Fruit fly (Drosophila melanogaster): Measurements from ENCODE around the gene CG4461.
A peak's percentile ranks its signal among the peaks of the same experiment; 100 is the strongest.

The CG4461 gene

dm6 chr3L:9373374-9374004, 1.7 kb upstream of the CG4461 start:
- TF ChIP-seq pan (optimal IDR thresholded peaks at IDR 0.05): no peak
- peak; percentile 26 to 68 for TF ChIP-seq EcR (GFP tag; optimal IDR thresholded peaks at IDR 0.05)
- TF ChIP-seq Dll (optimal IDR thresholded peaks at IDR 0.05): no peak
- TF ChIP-seq usp (GFP tag; optimal IDR thresholded peaks at IDR 0.05): no peak

dm6 chr3L:9376573-9376972, 1.3 kb downstream of the CG4461 start:
- TF ChIP-seq psq (optimal IDR thresholded peaks at IDR 0.05) (no peak), CG8478 (optimal IDR thresholded peaks at IDR 0.05) (no peak), Dll (optimal IDR thresholded peaks at IDR 0.05) (no peak), EcR (GFP tag; optimal IDR thresholded peaks at IDR 0.05) (no peak), usp (GFP tag; optimal IDR thresholded peaks at IDR 0.05) (no peak), pan (optimal IDR thresholded peaks at IDR 0.05) (no peak)

- peak; percentile 74 to 96 for TF ChIP-seq EcR (GFP tag; optimal IDR thresholded peaks at IDR 0.05)
- TF ChIP-seq usp (GFP tag; optimal IDR thresholded peaks at IDR 0.05): no peak
- no peak for TF ChIP-seq Dll (optimal IDR thresholded peaks at IDR 0.05)
- no peak for TF ChIP-seq CG8478 (optimal IDR thresholded peaks at IDR 0.05)
- TF ChIP-seq psq (optimal IDR thresholded peaks at IDR 0.05): no peak
- TF ChIP-seq pan (optimal IDR thresholded peaks at IDR 0.05): no peak
Observed at dm6 chr3L:9377198-9378035, 2.2 kb downstream of the CG4461 start, which contains the start of gene Hsp26. Gene Hsp26, minus strand, starts transcription at chr3L:9377427.

dm6 chr3L:9379484-9380343, 4.5 kb downstream of the CG4461 start, which contains the start of gene Hsp67Ba:
Gene Hsp67Ba, minus strand, starts transcription at chr3L:9379534.
- TF ChIP-seq psq (optimal IDR thresholded peaks at IDR 0.05) (no peak), Dll (optimal IDR thresholded peaks at IDR 0.05) (peak; percentile 20)

- no peak for TF ChIP-seq psq (optimal IDR thresholded peaks at IDR 0.05)
- TF ChIP-seq Dll (optimal IDR thresholded peaks at IDR 0.05): no peak
- no peak for TF ChIP-seq pan (optimal IDR thresholded peaks at IDR 0.05)
- no peak for TF ChIP-seq usp (GFP tag; optimal IDR thresholded peaks at IDR 0.05)
- TF ChIP-seq CG8478 (optimal IDR thresholded peaks at IDR 0.05): no peak
- no peak for TF ChIP-seq EcR (GFP tag; optimal IDR thresholded peaks at IDR 0.05)
Observed at dm6 chr3L:9380344-9380849, 5.2 kb downstream of the CG4461 start.

dm6 chr3L:9381602-9382001, 6.4 kb downstream of the CG4461 start, which contains the start of gene Hsp23:
Gene Hsp23, plus strand, starts transcription at chr3L:9381882.
- TF ChIP-seq CG8478 (optimal IDR thresholded peaks at IDR 0.05) (no peak), EcR (GFP tag; optimal IDR thresholded peaks at IDR 0.05) (peak in 1 of 2 experiments; percentile 48), psq (optimal IDR thresholded peaks at IDR 0.05) (no peak), pan (optimal IDR thresholded peaks at IDR 0.05) (no peak), Dll (optimal IDR thresholded peaks at IDR 0.05) (peak; percentile 18), usp (GFP tag; optimal IDR thresholded peaks at IDR 0.05) (no peak)

dm6 chr3L:9383345-9384075, 8.3 kb downstream of the CG4461 start, which contains the start of gene Hsp27:
Gene Hsp27, plus strand, starts transcription at chr3L:9384063.
- TF ChIP-seq usp (GFP tag; optimal IDR thresholded peaks at IDR 0.05) (no peak), Dll (optimal IDR thresholded peaks at IDR 0.05) (no peak), EcR (GFP tag; optimal IDR thresholded peaks at IDR 0.05) (peak in 1 of 2 experiments; percentile 76), CG8478 (optimal IDR thresholded peaks at IDR 0.05) (peak; percentile 42), psq (optimal IDR thresholded peaks at IDR 0.05) (no peak), pan (optimal IDR thresholded peaks at IDR 0.05) (no peak)

- TF ChIP-seq Dll (optimal IDR thresholded peaks at IDR 0.05): no peak
- peak in 1 of 2 experiments; percentile 17 for TF ChIP-seq EcR (GFP tag; optimal IDR thresholded peaks at IDR 0.05)
Observed at dm6 chr3L:9384445-9385079, 9.3 kb downstream of the CG4461 start.

- TF ChIP-seq usp (GFP tag; optimal IDR thresholded peaks at IDR 0.05) (no peak), CG8478 (optimal IDR thresholded peaks at IDR 0.05) (no peak), EcR (GFP tag; optimal IDR thresholded peaks at IDR 0.05) (no peak), psq (optimal IDR thresholded peaks at IDR 0.05) (no peak), pan (optimal IDR thresholded peaks at IDR 0.05) (no peak), Dll (optimal IDR thresholded peaks at IDR 0.05) (no peak)
Observed at dm6 chr3L:9391340-9391980, 16.2 kb downstream of the CG4461 start.

- TF ChIP-seq psq (optimal IDR thresholded peaks at IDR 0.05): no peak
- no peak for TF ChIP-seq usp (GFP tag; optimal IDR thresholded peaks at IDR 0.05)
- no peak for TF ChIP-seq CG8478 (optimal IDR thresholded peaks at IDR 0.05)
- TF ChIP-seq pan (optimal IDR thresholded peaks at IDR 0.05): no peak
- TF ChIP-seq EcR (GFP tag; optimal IDR thresholded peaks at IDR 0.05): no peak
Observed at dm6 chr3L:9396038-9396437, 20.8 kb downstream of the CG4461 start.

All from whole organism.